Worm (Caenorhabditis elegans) whole organism, late embryonic: ENCODE measurements around the gene C47E8.4.
A peak's percentile ranks its signal among the peaks of the same experiment; 100 is the strongest.

ENCODE experiments used
- C08G9.2 ChIP-seq: sonication (generic microtip); optimal IDR thresholded peaks from 2 replicates; lab custom pipeline; 2016; ENCODE audit warnings: mild to moderate bottlenecking, missing genetic modification characterization, moderate library complexity, missing compliant biosample characterization
- C38D4.7 ChIP-seq: fragments of 200-800 bp; sonication (Bioruptor generic); optimal IDR thresholded peaks from 2 replicates; lab custom pipeline; 2018; ENCODE audit warnings: mild to moderate bottlenecking, missing genetic modification characterization, moderate library complexity, missing compliant biosample characterization
- K02D7.2 ChIP-seq: sonication (generic microtip); optimal IDR thresholded peaks from 2 replicates; lab custom pipeline; 2017; ENCODE audit warnings: mild to moderate bottlenecking, missing genetic modification characterization, missing compliant biosample characterization
- K09A11.1 ChIP-seq: sonication (generic microtip); optimal IDR thresholded peaks from 2 replicates; lab custom pipeline; 2017; ENCODE audit warnings: antibody characterized with exemption, mild to moderate bottlenecking, missing genetic modification characterization, missing compliant biosample characterization; ENCODE audit not compliant: insufficient read depth
- T23F11.4 ChIP-seq: fragments of 200-800 bp; sonication (Bioruptor generic); optimal IDR thresholded peaks from 2 replicates; lab custom pipeline; 2018; ENCODE audit warnings: mild to moderate bottlenecking, missing genetic modification characterization, missing compliant biosample characterization
- Y22D7AL.16 ChIP-seq: sonication (generic microtip); optimal IDR thresholded peaks from 2 replicates; lab custom pipeline; 2016; ENCODE audit warnings: missing genetic modification characterization, missing compliant biosample characterization
- ceh-14 ChIP-seq: sonication (generic microtip); optimal IDR thresholded peaks from 2 replicates; lab custom pipeline; 2016; ENCODE audit warnings: missing genotype, missing genetic modification characterization, missing compliant biosample characterization
- ceh-18 ChIP-seq: sonication (generic microtip); optimal IDR thresholded peaks from 2 replicates; lab custom pipeline; 2016; ENCODE audit warnings: missing genetic modification characterization, missing compliant biosample characterization
- ceh-24 ChIP-seq: sonication (generic microtip); optimal IDR thresholded peaks from 2 replicates; lab custom pipeline; 2016; ENCODE audit warnings: mild to moderate bottlenecking, missing genetic modification characterization, missing compliant biosample characterization
- ceh-31 ChIP-seq: sonication (generic microtip); optimal IDR thresholded peaks from 2 replicates; lab custom pipeline; 2016; ENCODE audit warnings: missing genetic modification characterization, missing compliant biosample characterization
- ceh-45 ChIP-seq: fragments of 200-800 bp; sonication (Bioruptor generic); IDR thresholded peaks from 2 replicates; pipeline ENCODE4 v1.3.6; 2022; ENCODE audit warnings: missing genetic modification reagents, missing genetic modification characterization, missing compliant biosample characterization
- ceh-48 ChIP-seq: sonication (generic microtip); optimal IDR thresholded peaks from 2 replicates; lab custom pipeline; 2016; ENCODE audit warnings: missing genetic modification characterization, inconsistent platforms, missing compliant biosample characterization
- dve-1 ChIP-seq: sonication (generic microtip); optimal IDR thresholded peaks from 2 replicates; lab custom pipeline; 2017; ENCODE audit warnings: antibody characterized with exemption, mild to moderate bottlenecking, missing genetic modification characterization, missing compliant biosample characterization
- elt-2 ChIP-seq: sonication (generic microtip); optimal IDR thresholded peaks from 2 replicates; lab custom pipeline; 2016; ENCODE audit warnings: missing genetic modification reagents, missing genetic modification characterization, missing compliant biosample characterization
- elt-4 ChIP-seq: sonication (generic microtip); optimal IDR thresholded peaks from 2 replicates; lab custom pipeline; 2016; ENCODE audit warnings: missing genetic modification characterization, missing compliant biosample characterization
- ets-4 ChIP-seq: sonication (generic microtip); optimal IDR thresholded peaks from 2 replicates; lab custom pipeline; 2016; ENCODE audit warnings: missing genetic modification characterization, missing compliant biosample characterization
- eyg-1 ChIP-seq: sonication (generic microtip); optimal IDR thresholded peaks from 2 replicates; lab custom pipeline; 2016; ENCODE audit warnings: missing genotype, missing genetic modification characterization, missing compliant biosample characterization
- fax-1 ChIP-seq: sonication (generic microtip); optimal IDR thresholded peaks from 2 replicates; lab custom pipeline; 2016; ENCODE audit warnings: missing genotype, missing genetic modification characterization, missing compliant biosample characterization
- gmeb-2 ChIP-seq: sonication (generic microtip); optimal IDR thresholded peaks from 2 replicates; lab custom pipeline; 2016; ENCODE audit warnings: missing genetic modification characterization, inconsistent platforms, missing compliant biosample characterization
- hlh-15 ChIP-seq: sonication (generic microtip); optimal IDR thresholded peaks from 2 replicates; lab custom pipeline; 2016; ENCODE audit warnings: missing genetic modification characterization, missing compliant biosample characterization
- hlh-30 ChIP-seq: sonication (generic microtip); optimal IDR thresholded peaks from 2 replicates; lab custom pipeline; 2017; ENCODE audit warnings: antibody characterized with exemption, missing genetic modification characterization, missing compliant biosample characterization; ENCODE audit not compliant: insufficient read depth
- lim-6 ChIP-seq: sonication (generic microtip); optimal IDR thresholded peaks from 2 replicates; lab custom pipeline; 2016; ENCODE audit warnings: missing genetic modification characterization, missing compliant biosample characterization
- lin-11 ChIP-seq: fragments of 200-800 bp; sonication (Bioruptor generic); optimal IDR thresholded peaks from 2 replicates; lab custom pipeline; 2018; ENCODE audit warnings: mild to moderate bottlenecking, missing genetic modification characterization, missing compliant biosample characterization
- madf-2 ChIP-seq: sonication (generic microtip); optimal IDR thresholded peaks from 2 replicates; lab custom pipeline; 2017; ENCODE audit warnings: missing genetic modification characterization, missing compliant biosample characterization
- mec-3 ChIP-seq: sonication (generic microtip); optimal IDR thresholded peaks from 2 replicates; lab custom pipeline; 2016; ENCODE audit warnings: borderline replicate concordance, missing genetic modification characterization, missing compliant biosample characterization
- nfya-1 ChIP-seq: sonication (generic microtip); optimal IDR thresholded peaks from 2 replicates; lab custom pipeline; 2017; ENCODE audit warnings: missing genetic modification characterization, mild to moderate bottlenecking, missing compliant biosample characterization, antibody characterized with exemption, moderate library complexity
- nhr-11 ChIP-seq: fragments of 150-350 bp; optimal IDR thresholded peaks from 2 replicates; lab custom pipeline; 2014; ENCODE audit warnings: missing biosample characterization, missing genetic modification characterization
- pag-3 ChIP-seq: sonication (generic microtip); optimal IDR thresholded peaks from 2 replicates; lab custom pipeline; 2016; ENCODE audit warnings: missing compliant biosample characterization, missing genetic modification characterization, borderline replicate concordance
- pha-4 ChIP-seq: fragments of 150-350 bp; optimal IDR thresholded peaks from 2 replicates; lab custom pipeline; 2018; ENCODE audit warnings: missing biosample characterization, missing genetic modification reagents, missing genetic modification characterization
- sox-2 ChIP-seq: fragments of 200-800 bp; sonication (Bioruptor generic); IDR thresholded peaks from 2 replicates; pipeline ENCODE4 v1.3.6; 2022; ENCODE audit warnings: missing genetic modification reagents, missing genetic modification characterization, missing compliant biosample characterization
- syd-9 ChIP-seq: sonication (generic microtip); optimal IDR thresholded peaks from 2 replicates; lab custom pipeline; 2016; ENCODE audit warnings: mild to moderate bottlenecking, missing genetic modification characterization, moderate library complexity, missing compliant biosample characterization
- tbx-2 ChIP-seq: sonication (generic microtip); optimal IDR thresholded peaks from 2 replicates; lab custom pipeline; 2016; ENCODE audit warnings: missing genetic modification characterization, missing compliant biosample characterization
- unc-3 ChIP-seq, 2 experiments: fragments of 200-800 bp in 1 of 2; sonication (Bioruptor generic) in 1 of 2; sonication (generic microtip) in 1 of 2; conservative IDR thresholded peaks in 1 of 2; optimal IDR thresholded peaks in 1 of 2; 2 replicates each; pipeline versions ENCODE4 v1.3.6 to Lab custom; 2016 to 2022; ENCODE audit warnings: missing compliant biosample characterization in 2 of 2, missing genetic modification characterization in 2 of 2, missing genetic modification reagents in 1 of 2
- unc-55 ChIP-seq: sonication (generic microtip); optimal IDR thresholded peaks from 2 replicates; lab custom pipeline; 2017; ENCODE audit warnings: missing biosample characterization, missing genetic modification reagents, missing genetic modification characterization
- unc-86 ChIP-seq: sonication (generic microtip); optimal IDR thresholded peaks from 2 replicates; lab custom pipeline; 2016; ENCODE audit warnings: missing genetic modification characterization, missing compliant biosample characterization
- zip-5 ChIP-seq: sonication (generic microtip); optimal IDR thresholded peaks from 2 replicates; lab custom pipeline; 2016; ENCODE audit warnings: missing genetic modification characterization, missing compliant biosample characterization

The C47E8.4 gene

DNA sequence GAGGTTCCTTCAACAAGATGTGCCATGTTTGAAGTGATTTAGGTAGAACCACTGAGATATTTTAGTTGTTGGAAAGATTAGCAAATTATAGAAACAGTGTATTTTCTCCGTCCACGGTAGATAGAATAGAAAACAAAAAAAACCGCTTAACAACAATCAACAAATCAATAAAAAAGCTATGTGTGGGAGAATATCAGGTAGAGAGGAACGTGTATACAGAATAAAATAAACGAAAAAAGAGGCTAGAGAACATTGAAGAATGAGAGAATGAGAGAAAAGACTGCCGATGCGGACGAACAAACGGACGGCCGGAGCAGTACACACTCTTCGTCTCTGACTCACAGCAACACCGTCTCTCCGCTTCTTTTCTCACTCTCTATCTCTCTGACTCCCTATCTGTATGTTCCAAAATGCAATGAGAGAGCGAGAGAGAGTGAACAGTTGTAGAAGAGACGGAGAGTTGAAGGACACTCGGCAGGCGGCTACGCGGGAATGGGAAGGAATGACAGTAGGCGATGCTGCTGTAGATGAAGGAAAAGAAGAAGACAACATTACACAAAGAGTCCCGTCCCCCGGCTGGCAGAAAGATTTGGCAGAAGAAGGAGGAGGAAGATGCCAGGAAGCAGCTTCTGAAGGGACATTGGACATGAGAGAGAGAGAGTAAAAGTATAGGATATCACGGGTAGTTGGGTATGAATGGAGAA, 11.5 kb upstream of the C47E8.4 start, which contains the start of gene unc-112 (continued):
- TF ChIP-seq mec-3 (tag; lab: Kevin White, UChicago) = no peak
- no peak for TF ChIP-seq pag-3 (tag; lab: Kevin White, UChicago)
- TF ChIP-seq ceh-31 = peak; percentile 91
- TF ChIP-seq zip-5 (tag; lab: Kevin White, UChicago) = no peak
- no peak for TF ChIP-seq gmeb-2
- no peak for TF ChIP-seq dve-1 (tag; lab: Kevin White, UChicago)
- TF ChIP-seq pha-4 (tag; lab: Kevin White, UChicago) = no peak
- no peak for TF ChIP-seq ceh-24 (tag; lab: Kevin White, UChicago)
- peak; percentile 51 for TF ChIP-seq ceh-14 (tag; lab: Kevin White, UChicago)
- TF ChIP-seq C08G9.2 (tag; lab: Kevin White, UChicago) = peak; percentile 74
- TF ChIP-seq lin-11 (tag; lab: Kevin White, UChicago) = no peak
- no peak for TF ChIP-seq Y22D7AL.16 (tag; lab: Kevin White, UChicago)
- TF ChIP-seq lim-6 = no peak
- TF ChIP-seq fax-1 (tag; lab: Kevin White, UChicago) = peak; percentile 30
- TF ChIP-seq T23F11.4 (GFP tag; lab: Kevin White, UChicago) = no peak
- no peak for TF ChIP-seq nhr-11 (tag; lab: Kevin White, UChicago)
- TF ChIP-seq ets-4 (tag; lab: Kevin White, UChicago) = peak; percentile 53
- peak; percentile 27 for TF ChIP-seq K09A11.1 (tag; lab: Kevin White, UChicago)
- peak; percentile 93 for TF ChIP-seq nfya-1 (tag; lab: Kevin White, UChicago)
- TF ChIP-seq elt-4 (tag; lab: Kevin White, UChicago) = no peak
- TF ChIP-seq ceh-48 (tag; lab: Kevin White, UChicago) = peak; percentile 3
- no peak for TF ChIP-seq madf-2
- no peak for TF ChIP-seq ceh-45 (GFP tag; lab: Robert Waterston, UW)
- TF ChIP-seq syd-9 = peak; percentile 80
- peak; percentile 6 for TF ChIP-seq C38D4.7 (GFP tag; lab: Kevin White, UChicago)
- TF ChIP-seq eyg-1 (tag; lab: Kevin White, UChicago) = peak; percentile 24
- TF ChIP-seq K02D7.2 = no peak
- peak; percentile 61 for TF ChIP-seq hlh-30 (tag; lab: Kevin White, UChicago)
- peak; percentile 93 for TF ChIP-seq tbx-2 (tag; lab: Kevin White, UChicago)
- TF ChIP-seq hlh-15 (tag; lab: Kevin White, UChicago) = no peak
- TF ChIP-seq sox-2 (GFP tag; lab: Robert Waterston, UW) = no peak

ce11 chrV:14695713-14696112, 10.4 kb upstream of the C47E8.4 start:
- TF ChIP-seq ceh-24 (tag; lab: Kevin White, UChicago) = no peak
- no peak for TF ChIP-seq elt-2 (tag; lab: Kevin White, UChicago)
- TF ChIP-seq ceh-18 (tag; lab: Kevin White, UChicago) = peak; percentile 30
- TF ChIP-seq unc-86 = no peak
- TF ChIP-seq unc-55 (GFP tag; lab: Kevin White, UChicago) = peak; percentile 44
- TF ChIP-seq unc-3 (GFP tag; conservative IDR thresholded peaks at IDR 0.05; lab: Robert Waterston, UW) = no peak
- TF ChIP-seq unc-3 (tag; optimal IDR thresholded peaks at IDR 0.05; lab: Kevin White, UChicago) = no peak
- no peak for TF ChIP-seq K09A11.1 (tag; lab: Kevin White, UChicago)
